Worm (Caenorhabditis elegans) whole organism, mixed stage, embryonic: ENCODE results near the gene E02A10.4.

ENCODE experiments used
- bed-3 ChIP-seq: fragments of 200-800 bp; sonication (Bioruptor generic); optimal IDR thresholded peaks from 3 replicates; lab custom pipeline; 2018; ENCODE audit warnings: mild to moderate bottlenecking, missing genetic modification characterization, moderate library complexity, missing compliant biosample characterization
- blmp-1 ChIP-seq: fragments of 150-350 bp; optimal IDR thresholded peaks from 2 replicates; lab custom pipeline; 2014; ENCODE audit warnings: missing biosample characterization, missing genetic modification characterization
- ceh-43 ChIP-seq: fragments of 200-800 bp; sonication (Bioruptor generic); optimal IDR thresholded peaks from 2 replicates; lab custom pipeline; 2018; ENCODE audit warnings: mild to moderate bottlenecking, missing genetic modification characterization, moderate library complexity, missing compliant biosample characterization
- ceh-83 ChIP-seq: fragments of 200-800 bp; sonication (Bioruptor generic); optimal IDR thresholded peaks from 2 replicates; lab custom pipeline; 2018; ENCODE audit warnings: mild to moderate bottlenecking, missing genetic modification characterization, missing compliant biosample characterization
- ces-1 ChIP-seq: fragments of 150-350 bp; optimal IDR thresholded peaks from 2 replicates; lab custom pipeline; 2014; ENCODE audit warnings: missing biosample characterization, missing genetic modification reagents, missing genetic modification characterization
- drap-1 ChIP-seq: fragments of 200-800 bp; sonication (Bioruptor generic); optimal IDR thresholded peaks from 3 replicates; lab custom pipeline; 2018; ENCODE audit warnings: mild to moderate bottlenecking, missing genetic modification characterization, missing compliant biosample characterization
- elt-3 ChIP-seq: fragments of 150-350 bp; optimal IDR thresholded peaks from 2 replicates; lab custom pipeline; 2014; ENCODE audit warnings: missing biosample characterization, missing genetic modification characterization
- flh-1 ChIP-seq: fragments of 200-800 bp; sonication (Bioruptor generic); optimal IDR thresholded peaks from 2 replicates; lab custom pipeline; 2018; ENCODE audit warnings: mild to moderate bottlenecking, missing genetic modification characterization, moderate library complexity, missing compliant biosample characterization
- hlh-1 ChIP-seq: fragments of 150-350 bp; optimal IDR thresholded peaks from 2 replicates; lab custom pipeline; 2014; ENCODE audit warnings: missing biosample characterization, missing genetic modification reagents, missing genetic modification characterization
- lin-13 ChIP-seq: fragments of 150-350 bp; optimal IDR thresholded peaks from 2 replicates; lab custom pipeline; 2014; ENCODE audit warnings: missing biosample characterization, missing genetic modification characterization
- lsy-2 ChIP-seq: fragments of 150-350 bp; optimal IDR thresholded peaks from 2 replicates; lab custom pipeline; 2014; ENCODE audit warnings: missing biosample characterization, missing genetic modification characterization
- mab-5 ChIP-seq: fragments of 150-350 bp; optimal IDR thresholded peaks from 2 replicates; lab custom pipeline; 2014; ENCODE audit warnings: missing biosample characterization, missing genetic modification characterization
- mls-2 ChIP-seq: sonication (generic microtip); optimal IDR thresholded peaks from 2 replicates; lab custom pipeline; 2016; ENCODE audit warnings: mild to moderate bottlenecking, missing genetic modification characterization, moderate library complexity, missing compliant biosample characterization
- nhr-237 ChIP-seq: fragments of 150-350 bp; optimal IDR thresholded peaks from 2 replicates; lab custom pipeline; 2014; ENCODE audit warnings: missing biosample characterization, missing genetic modification characterization
- sem-2 ChIP-seq: fragments of 200-800 bp; sonication (Bioruptor generic); optimal IDR thresholded peaks from 2 replicates; lab custom pipeline; 2018; ENCODE audit warnings: mild to moderate bottlenecking, missing genetic modification characterization, missing compliant biosample characterization
- snpc-4 ChIP-seq: fragments of 150-350 bp; optimal IDR thresholded peaks from 2 replicates; lab custom pipeline; 2014; ENCODE audit warnings: missing biosample characterization, missing genetic modification characterization
- unc-120 ChIP-seq: sonication (generic microtip); optimal IDR thresholded peaks from 2 replicates; lab custom pipeline; 2017; ENCODE audit warnings: missing genetic modification characterization, missing compliant biosample characterization; ENCODE audit not compliant: poor library complexity, severe bottlenecking
- unc-39 ChIP-seq: fragments of 150-350 bp; optimal IDR thresholded peaks from 2 replicates; lab custom pipeline; 2014; ENCODE audit warnings: missing biosample characterization, missing genetic modification characterization
- unc-62 ChIP-seq: fragments of 150-350 bp; optimal IDR thresholded peaks from 2 replicates; lab custom pipeline; 2014; ENCODE audit warnings: missing biosample characterization, missing genetic modification reagents, missing genetic modification characterization
- ztf-11 ChIP-seq: fragments of 150-350 bp; optimal IDR thresholded peaks from 2 replicates; lab custom pipeline; 2014; ENCODE audit warnings: missing biosample characterization, missing genetic modification characterization

Gene E02A10.4

DNA sequence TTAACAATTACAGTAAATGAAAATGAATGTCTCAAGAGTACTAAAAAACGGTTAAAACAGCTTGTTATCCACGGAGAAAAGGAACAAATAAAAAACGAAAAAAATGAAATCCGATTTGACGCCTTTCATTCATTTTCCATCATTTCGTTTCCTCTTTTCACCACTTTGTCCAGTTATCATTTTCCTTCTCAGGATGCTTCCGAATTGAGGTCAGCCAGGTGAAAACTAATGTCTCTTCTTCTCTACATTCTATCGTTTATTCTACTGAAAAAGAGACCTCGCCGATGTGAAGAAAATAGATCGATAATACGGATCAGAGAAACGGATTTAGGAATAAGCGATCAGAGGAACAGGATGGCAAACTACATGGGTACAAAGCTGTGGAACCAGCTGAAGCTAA, 41.6 kb downstream of the E02A10.4 start:
- no peak for TF ChIP-seq ces-1 (GFP tag; lab: Kevin White, UChicago)
- TF ChIP-seq, all 35 proteins: peak for 0

DNA sequence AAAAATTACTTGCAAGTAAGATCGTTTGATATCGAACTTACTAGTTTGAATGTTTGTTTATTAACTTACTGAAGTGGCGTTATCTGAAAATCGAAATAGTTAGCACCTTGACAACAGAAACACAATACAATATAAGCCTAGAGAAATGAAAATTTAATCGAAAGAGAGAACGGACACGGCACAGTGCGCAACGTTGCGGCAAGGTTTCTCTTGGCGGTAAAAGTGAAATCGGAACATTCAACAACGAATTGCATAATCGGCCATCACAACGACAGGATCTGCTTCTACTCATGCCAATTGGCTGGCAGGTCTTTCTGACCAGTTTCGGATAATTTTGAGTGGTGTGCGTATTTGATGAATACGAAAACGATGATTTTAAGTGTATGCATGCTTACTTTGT, 42.2 kb downstream of the E02A10.4 start, which contains the start of gene dyf-4:
TSS of gene dyf-4 (minus strand) at position 213 of the 400 bp plus-strand sequence.
- TF ChIP-seq blmp-1 (peak; percentile 73), sem-2 (GFP tag; lab: Kevin White, UChicago) (no peak), ztf-11 (no peak), ces-1 (GFP tag; lab: Kevin White, UChicago) (no peak)

DNA sequence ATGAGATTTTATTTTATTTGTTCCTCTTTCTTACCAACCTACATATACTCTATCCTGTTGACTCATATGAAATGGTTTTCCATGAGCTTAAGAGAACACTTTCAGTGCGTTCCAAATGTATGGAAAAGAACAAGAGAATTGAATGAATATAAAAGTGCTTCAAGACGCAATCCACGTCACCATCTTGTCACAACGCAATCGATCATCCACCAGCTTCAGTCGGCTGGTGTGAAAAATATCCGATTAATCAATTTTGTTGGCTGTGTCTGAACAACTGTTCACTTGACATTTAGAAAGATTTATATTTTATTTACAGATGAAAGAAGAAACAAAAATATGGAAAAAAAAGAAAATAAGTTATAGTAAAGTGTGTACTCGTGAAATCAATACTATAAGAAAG, 44.4 kb downstream of the E02A10.4 start:
- TF ChIP-seq mls-2 (tag; lab: Kevin White, UChicago) (no peak), hlh-1 (tag; lab: Kevin White, UChicago) (peak; percentile 24), unc-62 (GFP tag; lab: Kevin White, UChicago) (peak; percentile 76)

DNA sequence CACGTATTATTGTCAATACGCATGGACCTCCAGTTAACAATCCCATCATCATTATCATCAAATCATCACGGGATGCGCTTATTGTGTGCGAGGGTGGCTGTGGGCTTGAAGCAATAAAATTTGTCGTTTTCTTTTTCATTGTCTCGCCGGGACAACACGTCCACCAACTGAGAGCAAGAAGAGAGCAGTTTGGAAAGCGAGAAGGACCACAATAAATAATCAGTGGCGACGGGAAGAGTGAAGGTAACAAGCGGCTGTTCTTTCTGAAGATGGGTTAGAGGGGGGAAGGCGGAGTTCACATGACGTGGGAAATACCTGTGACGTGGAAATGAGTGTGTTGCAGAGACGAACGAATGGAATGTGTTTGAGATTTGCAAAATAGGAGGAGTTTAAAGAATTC, 49.0 kb downstream of the E02A10.4 start:
- TF ChIP-seq unc-62 (GFP tag; lab: Kevin White, UChicago) (peak; percentile 79), unc-120 (tag; lab: Kevin White, UChicago) (peak; percentile 84), blmp-1 (no peak), hlh-1 (tag; lab: Kevin White, UChicago) (peak; percentile 93), unc-39 (tag; lab: Kevin White, UChicago) (no peak), drap-1 (GFP tag; lab: Kevin White, UChicago) (no peak), ceh-43 (no peak), mab-5 (no peak), mls-2 (tag; lab: Kevin White, UChicago) (no peak)

DNA sequence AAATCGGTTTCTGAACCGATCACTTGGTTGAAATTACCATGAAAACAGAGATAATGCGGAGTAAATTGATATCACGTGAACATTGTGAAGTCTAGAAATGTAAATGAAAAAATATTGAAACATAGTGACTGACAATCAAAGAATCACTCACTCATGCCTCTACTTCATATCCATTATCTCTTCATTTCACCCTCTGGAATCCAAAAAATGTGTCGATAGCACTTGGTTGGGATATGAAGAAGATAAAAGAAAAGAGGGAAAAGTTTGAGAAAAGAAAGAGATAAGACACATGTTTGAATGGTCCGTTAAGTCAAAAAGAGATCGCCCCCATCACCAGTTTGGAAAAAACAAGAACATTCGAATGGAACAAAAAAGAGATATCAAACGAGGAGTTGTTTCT, 50.0 kb downstream of the E02A10.4 start:
- TF ChIP-seq hlh-1 (tag; lab: Kevin White, UChicago) (peak; percentile 47), flh-1 (GFP tag; lab: Kevin White, UChicago) (no peak), unc-62 (GFP tag; lab: Kevin White, UChicago) (peak; percentile 74), ceh-43 (no peak), elt-3 (no peak), drap-1 (GFP tag; lab: Kevin White, UChicago) (no peak), bed-3 (GFP tag; lab: Kevin White, UChicago) (no peak), unc-120 (tag; lab: Kevin White, UChicago) (peak; percentile 70)

DNA sequence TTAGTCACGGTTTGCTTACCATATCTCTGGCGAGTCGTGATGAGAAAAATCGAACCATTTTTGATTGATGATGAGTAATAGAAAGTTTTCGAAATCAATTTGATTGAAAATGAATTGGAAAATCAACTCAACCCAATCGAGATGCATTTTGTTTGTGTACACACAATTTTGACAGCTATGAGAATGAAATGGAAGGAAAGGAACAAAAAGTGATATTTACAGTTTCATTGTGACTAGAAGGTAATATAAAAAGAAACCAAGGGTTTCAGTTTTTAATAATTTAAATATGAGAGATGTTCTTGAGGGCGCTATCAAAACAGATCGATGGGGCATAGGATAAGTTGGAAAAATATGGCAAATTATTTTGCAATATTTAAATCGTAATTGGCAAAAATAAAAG, 50.6 kb downstream of the E02A10.4 start, which contains the start of gene cal-1:
TSS of gene cal-1 (minus strand) at position 101 of the 400 bp plus-strand sequence.
- TF ChIP-seq lsy-2 (tag; lab: Kevin White, UChicago), result no peak
- TF ChIP-seq nhr-237 (tag; lab: Kevin White, UChicago), result no peak
- TF ChIP-seq ces-1 (GFP tag; lab: Kevin White, UChicago), result no peak
- no peak for TF ChIP-seq sem-2 (GFP tag; lab: Kevin White, UChicago)
- no peak for TF ChIP-seq snpc-4 (tag; lab: Kevin White, UChicago)
- TF ChIP-seq ceh-83 (GFP tag; lab: Kevin White, UChicago), result no peak
- TF ChIP-seq lin-13, result no peak
- TF ChIP-seq, all 35 proteins: peak for 0
